Worm (Caenorhabditis elegans): ENCODE measurements around the gene F09E5.14.
A peak's percentile ranks its signal among the peaks of the same experiment; 100 is the strongest.

F09E5.14 gene

DNA sequence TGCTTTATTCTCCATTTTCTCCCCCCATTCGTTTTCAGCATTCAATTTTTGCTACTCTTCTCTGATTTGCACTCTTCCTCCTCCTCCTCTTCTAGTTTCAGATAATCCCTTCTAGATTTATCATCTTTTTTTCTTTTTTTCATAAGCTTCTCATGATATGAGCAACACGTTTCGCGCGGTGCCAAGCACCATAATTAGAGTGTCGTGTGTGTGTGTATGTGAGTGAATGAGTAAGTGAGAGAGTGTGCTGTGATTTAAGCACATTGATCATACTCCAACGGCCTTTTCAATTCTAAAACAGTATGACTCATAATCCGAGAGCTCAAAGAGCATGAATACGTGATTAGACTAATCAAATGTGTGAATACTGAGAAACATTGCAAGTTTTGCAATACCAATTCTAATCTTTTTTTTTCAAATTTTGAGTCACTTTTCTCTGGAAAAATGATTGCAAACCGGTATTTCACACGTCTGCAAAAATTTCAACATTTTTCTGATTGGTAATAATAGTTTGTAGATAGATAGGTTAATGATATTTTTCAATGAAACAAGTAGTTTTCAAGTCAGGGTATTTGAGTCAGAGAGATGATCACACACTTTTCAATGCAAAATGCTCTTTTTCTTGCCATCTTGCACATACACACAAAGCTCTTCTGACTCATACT, 9.2 kb downstream of the F09E5.14 start:
- TF ChIP-seq gmeb-1 (tag; optimal IDR thresholded peaks at IDR 0.05) (no peak), crh-2 (tag; optimal IDR thresholded peaks at IDR 0.05) (peak; percentile 60), ZK546.5 (tag; optimal IDR thresholded peaks at IDR 0.05) (no peak), nhr-237 (tag; optimal IDR thresholded peaks at IDR 0.05) (no peak), nhr-129 (tag; optimal IDR thresholded peaks at IDR 0.05) (no peak), fos-1 (tag; optimal IDR thresholded peaks at IDR 0.05) (peak; percentile 41), dmd-4 (tag; optimal IDR thresholded peaks at IDR 0.05) (no peak), sem-4 (tag; optimal IDR thresholded peaks at IDR 0.05) (no peak), unc-55 (GFP tag; optimal IDR thresholded peaks at IDR 0.05) (peak; percentile 64), mab-5 (tag; optimal IDR thresholded peaks at IDR 0.05) (peak; percentile 13), nhr-21 (tag; optimal IDR thresholded peaks at IDR 0.05) (peak; percentile 64), lin-11 (tag; optimal IDR thresholded peaks at IDR 0.05) (no peak), sma-9 (GFP tag; optimal IDR thresholded peaks at IDR 0.05) (peak; percentile 27), sma-9 (tag; optimal IDR thresholded peaks at IDR 0.05) (no peak)

DNA sequence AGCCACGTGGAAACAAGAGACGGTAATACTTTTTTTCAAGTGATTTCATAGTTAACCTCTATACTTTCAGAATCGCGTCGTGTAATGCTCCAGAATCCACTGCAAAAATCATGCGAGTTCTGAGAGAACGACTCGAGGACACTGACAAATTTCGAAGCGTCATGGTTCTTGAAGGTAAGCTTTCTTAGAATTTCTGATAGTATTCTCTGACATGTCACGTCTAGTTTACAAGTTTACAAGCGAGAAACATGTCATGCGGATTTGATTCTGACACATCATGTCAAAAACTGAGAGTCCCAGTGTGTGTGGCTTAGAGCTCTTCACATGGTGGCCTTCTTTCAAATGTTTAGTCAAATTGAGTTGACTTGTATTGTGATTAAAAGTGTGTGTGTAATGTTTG, 10.0 kb downstream of the F09E5.14 start:
- TF ChIP-seq lin-39 (tag; optimal IDR thresholded peaks at IDR 0.05) (no peak), ceh-82 (tag; optimal IDR thresholded peaks at IDR 0.05) (no peak), nhr-21 (tag; optimal IDR thresholded peaks at IDR 0.05) (peak; percentile 31), lsy-2 (tag; optimal IDR thresholded peaks at IDR 0.05) (peak in 1 of 2 experiments; percentile 12), nhr-129 (tag; optimal IDR thresholded peaks at IDR 0.05) (peak; percentile 56), gmeb-1 (tag; optimal IDR thresholded peaks at IDR 0.05) (no peak), C34F6.9 (tag; optimal IDR thresholded peaks at IDR 0.05) (peak; percentile 15), lin-13 (GFP tag; optimal IDR thresholded peaks at IDR 0.05) (peak; percentile 2), nhr-6 (tag; optimal IDR thresholded peaks at IDR 0.05) (no peak), unc-39 (tag; optimal IDR thresholded peaks at IDR 0.05) (no peak)

DNA sequence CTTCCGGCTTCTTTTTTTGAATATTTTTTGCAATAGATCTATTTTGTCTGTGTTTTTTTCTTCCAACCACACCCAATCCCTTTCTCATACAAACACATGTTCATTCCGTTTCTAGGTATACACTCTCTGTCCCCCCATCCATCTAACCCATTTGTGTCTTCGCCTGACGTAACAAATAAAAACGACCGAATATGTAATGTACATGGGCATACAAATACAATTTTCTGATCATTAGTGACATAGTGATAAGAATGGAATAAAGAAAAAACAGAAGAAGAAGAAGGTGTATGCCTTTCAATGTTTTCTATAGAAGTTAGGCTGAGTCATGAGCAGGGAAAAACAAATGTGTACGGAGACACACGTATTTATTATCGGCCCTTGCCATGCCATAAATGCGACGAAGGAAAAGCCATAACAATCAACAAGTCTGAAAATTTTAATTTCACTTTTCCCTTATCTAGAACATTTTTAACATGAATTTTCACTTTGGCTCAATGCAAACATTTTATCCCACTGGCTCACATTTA, 10.9 kb downstream of the F09E5.14 start:
- TF ChIP-seq nhr-6 (tag; optimal IDR thresholded peaks at IDR 0.05) (no peak), ceh-82 (tag; optimal IDR thresholded peaks at IDR 0.05) (no peak), mbf-1 (tag; optimal IDR thresholded peaks at IDR 0.05) (no peak), nhr-21 (tag; optimal IDR thresholded peaks at IDR 0.05) (peak; percentile 19), skn-1 (tag; optimal IDR thresholded peaks at IDR 0.05) (no peak), Y55F3AM.14 (GFP tag; optimal IDR thresholded peaks at IDR 0.05) (no peak), ceh-16 (tag; optimal IDR thresholded peaks at IDR 0.05) (no peak), mdl-1 (tag; optimal IDR thresholded peaks at IDR 0.05) (no peak), lin-39 (tag; optimal IDR thresholded peaks at IDR 0.05) (no peak), peb-1 (tag; optimal IDR thresholded peaks at IDR 0.05) (no peak), unc-62 (GFP tag; optimal IDR thresholded peaks at IDR 0.05) (no peak), nhr-25 (tag; optimal IDR thresholded peaks at IDR 0.05) (no peak), ztf-11 (tag; optimal IDR thresholded peaks at IDR 0.05) (no peak), aly-2 (tag; optimal IDR thresholded peaks at IDR 0.05) (no peak), ZK546.5 (tag; optimal IDR thresholded peaks at IDR 0.05) (no peak), elt-3 (tag; optimal IDR thresholded peaks at IDR 0.05) (no peak), elt-1 (tag; optimal IDR thresholded peaks at IDR 0.05) (no peak), zag-1 (tag; optimal IDR thresholded peaks at IDR 0.05) (no peak), crh-2 (tag; optimal IDR thresholded peaks at IDR 0.05) (no peak), sma-9 (GFP tag; optimal IDR thresholded peaks at IDR 0.05) (peak; percentile 6), sma-9 (tag; optimal IDR thresholded peaks at IDR 0.05) (no peak), sem-4 (tag; optimal IDR thresholded peaks at IDR 0.05) (no peak), ztf-1 (GFP tag; conservative IDR thresholded peaks at IDR 0.05) (no peak), egl-27 (tag; optimal IDR thresholded peaks at IDR 0.05) (no peak), nhr-237 (tag; optimal IDR thresholded peaks at IDR 0.05) (no peak), nhr-10 (tag; optimal IDR thresholded peaks at IDR 0.05) (no peak), F13H6.1 (tag; optimal IDR thresholded peaks at IDR 0.05) (no peak), fos-1 (tag; optimal IDR thresholded peaks at IDR 0.05) (peak; percentile 53)
